Worm (Caenorhabditis elegans) whole organism, L2 larva: ENCODE data around the gene C43H6.6.
A peak's percentile ranks its signal among the peaks of the same experiment; 100 is the strongest.

Source experiments
- C34F6.9 ChIP-seq: fragments of 150-350 bp; optimal IDR thresholded peaks from 2 replicates; lab custom pipeline; 2014; ENCODE audit warnings: missing biosample characterization, missing genetic modification characterization
- F13H6.1 ChIP-seq: sonication (generic microtip); optimal IDR thresholded peaks from 2 replicates; lab custom pipeline; 2016; ENCODE audit warnings: missing genetic modification characterization, missing compliant biosample characterization
- alr-1 ChIP-seq: fragments of 150-350 bp; optimal IDR thresholded peaks from 2 replicates; lab custom pipeline; 2014; ENCODE audit warnings: missing biosample characterization, missing genetic modification characterization
- ama-1 ChIP-seq: fragments of 150-350 bp; optimal IDR thresholded peaks from 2 replicates; lab custom pipeline; 2018; ENCODE audit warnings: inconsistent platforms
- blmp-1 ChIP-seq: sonication (generic microtip); optimal IDR thresholded peaks from 2 replicates; lab custom pipeline; 2017; ENCODE audit warnings: missing genetic modification characterization, mild to moderate bottlenecking, missing compliant biosample characterization, antibody characterized with exemption, moderate library complexity; ENCODE audit not compliant: insufficient read depth
- ceh-16 ChIP-seq: fragments of 150-350 bp; optimal IDR thresholded peaks from 2 replicates; lab custom pipeline; 2014; ENCODE audit warnings: missing biosample characterization, missing genetic modification characterization
- ceh-82 ChIP-seq: fragments of 150-350 bp; optimal IDR thresholded peaks from 2 replicates; lab custom pipeline; 2014; ENCODE audit warnings: missing biosample characterization, missing genetic modification characterization
- crh-2 ChIP-seq: sonication (generic microtip); optimal IDR thresholded peaks from 2 replicates; lab custom pipeline; 2017; ENCODE audit warnings: missing biosample characterization, missing genetic modification characterization
- dmd-4 ChIP-seq: sonication (generic microtip); optimal IDR thresholded peaks from 2 replicates; lab custom pipeline; 2017; ENCODE audit warnings: missing biosample characterization, missing genetic modification characterization
- egl-27 ChIP-seq: sonication (generic microtip); optimal IDR thresholded peaks from 3 replicates; lab custom pipeline; 2017; ENCODE audit warnings: missing biosample characterization, missing genetic modification reagents, missing genetic modification characterization
- fos-1 ChIP-seq: fragments of 150-350 bp; optimal IDR thresholded peaks from 2 replicates; lab custom pipeline; 2014; ENCODE audit warnings: missing biosample characterization, missing genetic modification characterization
- lin-13 ChIP-seq: fragments of 150-350 bp; optimal IDR thresholded peaks from 2 replicates; lab custom pipeline; 2014; ENCODE audit warnings: missing biosample characterization, missing genetic modification reagents, missing genetic modification characterization
- lin-39 ChIP-seq: fragments of 150-350 bp; optimal IDR thresholded peaks from 2 replicates; lab custom pipeline; 2014; ENCODE audit warnings: missing biosample characterization, missing genetic modification reagents, missing genetic modification characterization
- lsy-2 ChIP-seq, 2 experiments: fragments of 150-350 bp in 1 of 2; sonication (generic microtip) in 1 of 2; optimal IDR thresholded peaks; 2 replicates each; lab custom pipeline; 2014 to 2017; ENCODE audit warnings: missing biosample characterization in 2 of 2, missing genetic modification characterization in 2 of 2
- mab-5 ChIP-seq: fragments of 150-350 bp; optimal IDR thresholded peaks from 2 replicates; lab custom pipeline; 2014; ENCODE audit warnings: missing biosample characterization, missing genetic modification characterization
- nhr-10 ChIP-seq: sonication (generic microtip); optimal IDR thresholded peaks from 2 replicates; lab custom pipeline; 2017; ENCODE audit warnings: missing biosample characterization, missing genetic modification characterization
- nhr-11 ChIP-seq: fragments of 150-350 bp; optimal IDR thresholded peaks from 2 replicates; lab custom pipeline; 2014; ENCODE audit warnings: missing biosample characterization, missing genetic modification characterization
- nhr-12 ChIP-seq: fragments of 150-350 bp; optimal IDR thresholded peaks from 2 replicates; lab custom pipeline; 2014; ENCODE audit warnings: missing biosample characterization, missing genetic modification characterization
- nhr-129 ChIP-seq: fragments of 150-350 bp; optimal IDR thresholded peaks from 2 replicates; lab custom pipeline; 2014; ENCODE audit warnings: missing biosample characterization, missing genetic modification characterization
- nhr-21 ChIP-seq: fragments of 150-350 bp; optimal IDR thresholded peaks from 2 replicates; lab custom pipeline; 2014; ENCODE audit warnings: missing biosample characterization, missing genetic modification characterization
- nhr-25 ChIP-seq: fragments of 150-350 bp; sonication (generic microtip); optimal IDR thresholded peaks from 3 replicates; lab custom pipeline; 2014; ENCODE audit warnings: missing biosample characterization, missing genetic modification characterization
- nhr-6 ChIP-seq: fragments of 150-350 bp; optimal IDR thresholded peaks from 2 replicates; lab custom pipeline; 2014; ENCODE audit warnings: missing biosample characterization, missing genetic modification characterization
- nhr-77 ChIP-seq: fragments of 150-350 bp; optimal IDR thresholded peaks from 2 replicates; lab custom pipeline; 2014; ENCODE audit warnings: missing biosample characterization, missing genetic modification characterization
- peb-1 ChIP-seq: fragments of 150-350 bp; optimal IDR thresholded peaks from 2 replicates; lab custom pipeline; 2014; ENCODE audit warnings: missing biosample characterization, missing genetic modification characterization
- sem-4 ChIP-seq: fragments of 150-350 bp; optimal IDR thresholded peaks from 2 replicates; lab custom pipeline; 2014; ENCODE audit warnings: missing biosample characterization, missing genetic modification reagents, missing genetic modification characterization
- skn-1 ChIP-seq: sonication (generic microtip); optimal IDR thresholded peaks from 2 replicates; lab custom pipeline; 2017; ENCODE audit warnings: missing biosample characterization, missing genetic modification characterization
- sma-3 ChIP-seq: sonication (generic microtip); optimal IDR thresholded peaks from 2 replicates; lab custom pipeline; 2016; ENCODE audit warnings: missing genetic modification reagents, missing genetic modification characterization, missing compliant biosample characterization
- sma-9 ChIP-seq, 2 experiments: fragments of 150-350 bp in 1 of 2; sonication (generic microtip) in 1 of 2; optimal IDR thresholded peaks; 2 replicates each; lab custom pipeline; 2014 to 2016; ENCODE audit warnings: missing genetic modification characterization in 2 of 2, mild to moderate bottlenecking in 1 of 2, missing biosample characterization in 1 of 2, missing compliant biosample characterization in 1 of 2, missing genetic modification reagents in 1 of 2, moderate library complexity in 1 of 2
- snpc-4 ChIP-seq: fragments of 150-350 bp; optimal IDR thresholded peaks from 2 replicates; lab custom pipeline; 2014; ENCODE audit warnings: missing biosample characterization, missing genetic modification characterization
- unc-55 ChIP-seq: fragments of 150-350 bp; sonication (generic microtip); optimal IDR thresholded peaks from 3 replicates; lab custom pipeline; 2014; ENCODE audit warnings: missing biosample characterization, missing genetic modification reagents, missing genetic modification characterization
- unc-62 ChIP-seq: fragments of 150-350 bp; optimal IDR thresholded peaks from 2 replicates; lab custom pipeline; 2014; ENCODE audit warnings: missing biosample characterization, missing genetic modification reagents, missing genetic modification characterization
- zag-1 ChIP-seq: fragments of 150-350 bp; optimal IDR thresholded peaks from 2 replicates; lab custom pipeline; 2014; ENCODE audit warnings: missing biosample characterization, missing genetic modification characterization
- ztf-11 ChIP-seq: sonication (generic microtip); optimal IDR thresholded peaks from 2 replicates; lab custom pipeline; 2017; ENCODE audit warnings: missing biosample characterization, missing genetic modification characterization
- ztf-4 ChIP-seq: fragments of 150-350 bp; optimal IDR thresholded peaks from 2 replicates; lab custom pipeline; 2014; ENCODE audit warnings: missing biosample characterization, missing genetic modification characterization

The C43H6.6 gene

ce11 chrX:2426932-2427331 is 31.8 kb downstream of the C43H6.6 start:
- TF ChIP-seq F13H6.1 (tag; lab: Kevin White, UChicago) (no peak), ztf-11 (tag; lab: Kevin White, UChicago) (no peak), crh-2 (tag; lab: Kevin White, UChicago) (no peak), ceh-16 (tag; lab: Kevin White, UChicago) (peak; percentile 26), nhr-25 (tag; lab: Kevin White, UChicago) (peak; percentile 32)

- TF ChIP-seq ztf-4 (tag; lab: Kevin White, UChicago), result no peak
- TF ChIP-seq unc-62 (GFP tag; lab: Kevin White, UChicago), result no peak
- TF ChIP-seq alr-1, result no peak
- TF ChIP-seq peb-1 (tag; lab: Kevin White, UChicago), result no peak
These were observed 32.3 kb downstream of the C43H6.6 start, which contains the start of gene gcy-31 for ce11 chrX:2427404-2427803. gcy-31 (minus strand) TSS chrX:2427504.

- no peak for TF ChIP-seq crh-2 (tag; lab: Kevin White, UChicago)
- no peak for TF ChIP-seq sem-4 (tag; lab: Kevin White, UChicago)
- no peak for TF ChIP-seq lin-13 (GFP tag; lab: Kevin White, UChicago)
- TF ChIP-seq nhr-12, result no peak
- TF ChIP-seq sma-9 (GFP tag; optimal IDR thresholded peaks at IDR 0.05; lab: Kevin White, UChicago), result no peak
- no peak for TF ChIP-seq sma-9 (tag; optimal IDR thresholded peaks at IDR 0.05; lab: Kevin White, UChicago)
- no peak for TF ChIP-seq nhr-11 (tag; lab: Kevin White, UChicago)
- TF ChIP-seq unc-62 (GFP tag; lab: Kevin White, UChicago), result no peak
- no peak for TF ChIP-seq dmd-4
- no peak for TF ChIP-seq skn-1 (tag; lab: Kevin White, UChicago)
- TF ChIP-seq snpc-4 (tag; lab: Kevin White, UChicago), result no peak
- no peak for TF ChIP-seq nhr-77 (tag; lab: Kevin White, UChicago)
- TF ChIP-seq fos-1 (tag; lab: Kevin White, UChicago), result no peak
- no peak for TF ChIP-seq ama-1 (lab: Kevin White, UChicago)
These were observed 35.2 kb downstream of the C43H6.6 start for ce11 chrX:2430317-2430716.

ce11 chrX:2432459-2432858 is 37.4 kb downstream of the C43H6.6 start:
- TF ChIP-seq fos-1 (tag; lab: Kevin White, UChicago), result peak; percentile 93
- TF ChIP-seq sem-4 (tag; lab: Kevin White, UChicago), result peak; percentile 30
- TF ChIP-seq nhr-21, result peak; percentile 38
- no peak for TF ChIP-seq alr-1
- peak; percentile 9 to 44 for TF ChIP-seq lsy-2 (tag; optimal IDR thresholded peaks at IDR 0.05; lab: Kevin White, UChicago)
- peak; percentile 25 for TF ChIP-seq sma-3 (GFP tag; lab: Kevin White, UChicago)
- TF ChIP-seq nhr-25 (tag; lab: Kevin White, UChicago), result peak; percentile 30
- no peak for TF ChIP-seq nhr-10 (tag; lab: Kevin White, UChicago)
- no peak for TF ChIP-seq ceh-82
- TF ChIP-seq egl-27 (tag; lab: Kevin White, UChicago), result peak; percentile 19
- peak; percentile 59 for TF ChIP-seq C34F6.9 (tag; lab: Kevin White, UChicago)
- TF ChIP-seq nhr-6 (tag; lab: Kevin White, UChicago), result peak; percentile 9
- peak; percentile 80 for TF ChIP-seq nhr-129 (tag; lab: Kevin White, UChicago)
- TF ChIP-seq sma-9 (GFP tag; optimal IDR thresholded peaks at IDR 0.05; lab: Kevin White, UChicago), result peak; percentile 14
- TF ChIP-seq sma-9 (tag; optimal IDR thresholded peaks at IDR 0.05; lab: Kevin White, UChicago), result no peak
- TF ChIP-seq crh-2 (tag; lab: Kevin White, UChicago), result peak; percentile 40
- TF ChIP-seq blmp-1 (tag; lab: Kevin White, UChicago), result peak; percentile 36
- TF ChIP-seq mab-5, result no peak
- TF ChIP-seq unc-55 (GFP tag; lab: Kevin White, UChicago), result peak; percentile 41
- TF ChIP-seq F13H6.1 (tag; lab: Kevin White, UChicago), result peak; percentile 78
- TF ChIP-seq ama-1 (lab: Kevin White, UChicago), result no peak
- peak; percentile 7 for TF ChIP-seq ceh-16 (tag; lab: Kevin White, UChicago)
- no peak for TF ChIP-seq zag-1 (tag; lab: Kevin White, UChicago)

- no peak for TF ChIP-seq lin-39 (tag; lab: Kevin White, UChicago)
- TF ChIP-seq alr-1, result no peak
- no peak for TF ChIP-seq snpc-4 (tag; lab: Kevin White, UChicago)
- no peak for TF ChIP-seq nhr-12
- TF ChIP-seq zag-1 (tag; lab: Kevin White, UChicago), result no peak
- TF ChIP-seq, all 48 proteins: peak for 0
These were observed 38.7 kb downstream of the C43H6.6 start for ce11 chrX:2433805-2434204.
